Fruit fly (Drosophila melanogaster) whole organism, embryonic: Measurements from ENCODE around the gene CG15475.
A peak's percentile ranks its signal among the peaks of the same experiment; 100 is the strongest.

Experiments used
- Adf1 ChIP-seq: fragments of 200-800 bp; sonication (Bioruptor generic); IDR thresholded peaks from 2 replicates; pipeline ENCODE4 v1.3.6; 2022; ENCODE audit warnings: missing biosample characterization, missing genetic modification characterization
- Awh ChIP-seq: fragments of 200-800 bp; sonication (Bioruptor generic); IDR thresholded peaks from 2 replicates; pipeline ENCODE4, ENCODE4 v1.3.6; 2022; ENCODE audit warnings: missing biosample characterization, missing genetic modification characterization
- CG10654 ChIP-seq: fragments of 200-800 bp; sonication (Bioruptor generic); optimal IDR thresholded peaks from 2 replicates; lab custom pipeline; 2016; ENCODE audit warnings: missing biosample characterization, missing genetic modification characterization
- CG10959 ChIP-seq: fragments of 200-800 bp; sonication (Bioruptor generic); IDR thresholded peaks from 2 replicates; pipeline ENCODE4 v1.3.6; 2022; ENCODE audit warnings: missing biosample characterization, missing genetic modification characterization
- CG11085 ChIP-seq: fragments of 200-800 bp; sonication (Bioruptor generic); IDR thresholded peaks from 2 replicates; pipeline ENCODE4 v1.3.6; 2022; ENCODE audit warnings: missing biosample characterization, missing genetic modification characterization
- CG11560 ChIP-seq: fragments of 200-800 bp; sonication (Bioruptor generic); IDR thresholded peaks from 3 replicates; pipeline ENCODE4 v1.3.6; 2022; ENCODE audit warnings: missing biosample characterization, missing genetic modification characterization
- CG14860 ChIP-seq: fragments of 200-800 bp; sonication (Bioruptor generic); IDR thresholded peaks from 3 replicates; pipeline ENCODE4 v1.3.6; 2022; ENCODE audit warnings: missing biosample characterization, missing genetic modification characterization; ENCODE audit not compliant: partially characterized antibody
- CG1529 ChIP-seq: fragments of 200-800 bp; sonication (Bioruptor generic); optimal IDR thresholded peaks from 3 replicates; lab custom pipeline; 2018; ENCODE audit warnings: missing biosample characterization, missing genetic modification characterization
- CG15479 ChIP-seq: fragments of 200-800 bp; sonication (Bioruptor generic); optimal IDR thresholded peaks from 3 replicates; lab custom pipeline; 2019; ENCODE audit warnings: missing biosample characterization, mild to moderate bottlenecking, missing genetic modification characterization, moderate library complexity
- CG17328 ChIP-seq: fragments of 200-800 bp; sonication (Bioruptor generic); IDR thresholded peaks from 2 replicates; pipeline ENCODE4 v1.3.6; 2022; ENCODE audit warnings: missing biosample characterization, missing genetic modification characterization
- CG17361 ChIP-seq: fragments of 200-800 bp; sonication (Bioruptor generic); IDR thresholded peaks from 3 replicates; pipeline ENCODE4 v1.3.6; 2022; ENCODE audit warnings: missing biosample characterization, missing genetic modification characterization
- CG18011 ChIP-seq: fragments of 200-800 bp; sonication (Bioruptor generic); optimal IDR thresholded peaks from 2 replicates; lab custom pipeline; 2017; ENCODE audit warnings: missing biosample characterization, missing genetic modification characterization, mild to moderate bottlenecking, moderate library complexity, missing genotype
- CG18599 ChIP-seq: fragments of 200-800 bp; sonication (Bioruptor generic); optimal IDR thresholded peaks from 3 replicates; lab custom pipeline; 2017; ENCODE audit warnings: missing biosample characterization, missing genetic modification characterization, mild to moderate bottlenecking, moderate library complexity, missing genetic modification reagents
- CG30431 ChIP-seq: fragments of 200-800 bp; sonication (Bioruptor generic); optimal IDR thresholded peaks from 2 replicates; lab custom pipeline; 2017; ENCODE audit warnings: missing biosample characterization, missing genetic modification characterization
- CG31388 ChIP-seq: fragments of 200-800 bp; sonication (Bioruptor generic); optimal IDR thresholded peaks from 2 replicates; lab custom pipeline; 2016; ENCODE audit warnings: missing biosample characterization, missing genetic modification characterization
- CG3726 ChIP-seq: fragments of 200-800 bp; sonication (Bioruptor generic); IDR thresholded peaks from 3 replicates; pipeline ENCODE4, ENCODE4 v1.3.6; 2022; ENCODE audit warnings: missing biosample characterization, missing genetic modification characterization
- CG42726 ChIP-seq: fragments of 200-800 bp; sonication (Bioruptor generic); IDR thresholded peaks from 2 replicates; pipeline ENCODE4 v1.3.6; 2022; ENCODE audit warnings: missing biosample characterization, missing genetic modification characterization; ENCODE audit not compliant: partially characterized antibody
- CG43689 ChIP-seq: fragments of 200-800 bp; sonication (Bioruptor generic); IDR thresholded peaks from 2 replicates; pipeline ENCODE4 v1.3.6; 2022; ENCODE audit warnings: missing biosample characterization, missing genetic modification characterization
- CG7786 ChIP-seq: fragments of 200-800 bp; sonication (Bioruptor generic); optimal IDR thresholded peaks from 2 replicates; lab custom pipeline; 2016; ENCODE audit warnings: missing biosample characterization, missing genetic modification characterization
- CG9876 ChIP-seq: fragments of 200-800 bp; sonication (Bioruptor generic); optimal IDR thresholded peaks from 2 replicates; lab custom pipeline; 2016; ENCODE audit warnings: missing biosample characterization, missing genetic modification characterization
- CkIIα-i1 ChIP-seq: fragments of 200-800 bp; sonication (Bioruptor generic); IDR thresholded peaks from 2 replicates; pipeline ENCODE4 v1.3.6; 2022; ENCODE audit warnings: missing biosample characterization, missing genetic modification characterization
- HLH4C ChIP-seq: fragments of 200-800 bp; sonication (Bioruptor generic); IDR thresholded peaks from 3 replicates; pipeline ENCODE4 v1.3.6; 2022; ENCODE audit warnings: missing biosample characterization, missing genetic modification characterization; ENCODE audit not compliant: partially characterized antibody
- Hand ChIP-seq: fragments of 200-800 bp; sonication (Bioruptor generic); optimal IDR thresholded peaks from 2 replicates; lab custom pipeline; 2017; ENCODE audit warnings: mild to moderate bottlenecking, missing biosample characterization, missing genetic modification reagents, missing genetic modification characterization
- Hr3 ChIP-seq: fragments of 200-800 bp; sonication (Bioruptor generic); optimal IDR thresholded peaks from 3 replicates; lab custom pipeline; 2016; ENCODE audit warnings: missing biosample characterization, missing genetic modification characterization
- Hr39 ChIP-seq: fragments of >200 bp; optimal IDR thresholded peaks from 2 replicates; lab custom pipeline; 2017
- NFAT ChIP-seq: fragments of 200-800 bp; sonication (Bioruptor generic); IDR thresholded peaks from 2 replicates; pipeline ENCODE4 v1.3.6; 2022; ENCODE audit warnings: missing biosample characterization, missing genetic modification characterization
- Sry-δ ChIP-seq: fragments of 200-800 bp; sonication (Bioruptor generic); optimal IDR thresholded peaks from 2 replicates; lab custom pipeline; 2016; ENCODE audit warnings: missing biosample characterization, missing genetic modification characterization
- aop ChIP-seq: fragments of 200-800 bp; sonication (Bioruptor generic); IDR thresholded peaks from 2 replicates; pipeline ENCODE4 v1.3.6; 2022; ENCODE audit warnings: missing biosample characterization, missing genetic modification characterization
- bab2 ChIP-seq: fragments of 200-800 bp; sonication (Bioruptor generic); optimal IDR thresholded peaks from 2 replicates; lab custom pipeline; 2016; ENCODE audit warnings: missing biosample characterization, missing genetic modification characterization
- bbx ChIP-seq: fragments of 200-800 bp; sonication (Bioruptor generic); IDR thresholded peaks from 2 replicates; pipeline ENCODE4 v1.3.6; 2022; ENCODE audit warnings: missing biosample characterization, missing genetic modification characterization; ENCODE audit not compliant: partially characterized antibody
- cato ChIP-seq: fragments of 200-800 bp; sonication (Bioruptor generic); optimal IDR thresholded peaks from 2 replicates; lab custom pipeline; 2016; ENCODE audit warnings: missing biosample characterization, missing genetic modification characterization, borderline replicate concordance
- ci ChIP-seq: fragments of 200-800 bp; sonication (Bioruptor generic); IDR thresholded peaks from 3 replicates; pipeline ENCODE4 v1.3.6; 2022; ENCODE audit warnings: missing biosample characterization, missing genetic modification characterization
- crc ChIP-seq: fragments of 200-800 bp; sonication (Bioruptor generic); optimal IDR thresholded peaks from 2 replicates; lab custom pipeline; 2016; ENCODE audit warnings: missing biosample characterization, missing genetic modification characterization
- crol ChIP-seq: fragments of 200-800 bp; sonication (Bioruptor generic); IDR thresholded peaks from 2 replicates; pipeline ENCODE4 v1.3.6; 2022; ENCODE audit warnings: missing biosample characterization, missing genetic modification characterization
- eve ChIP-seq, 2 experiments: fragments of >200 bp; optimal IDR thresholded peaks; 2 replicates each; lab custom pipeline; 2017; ENCODE audit warnings: missing biosample characterization in 2 of 2, missing genetic modification characterization in 2 of 2
- fru ChIP-seq: fragments of >200 bp; optimal IDR thresholded peaks from 2 replicates; lab custom pipeline; 2017
- klu ChIP-seq: fragments of 200-800 bp; sonication (Bioruptor generic); IDR thresholded peaks from 2 replicates; pipeline ENCODE4 v1.3.6; 2022; ENCODE audit warnings: missing biosample characterization, missing genetic modification characterization
- knrl ChIP-seq: fragments of 200-800 bp; sonication (Bioruptor generic); IDR thresholded peaks from 3 replicates; pipeline ENCODE4 v1.3.6; 2022; ENCODE audit warnings: missing biosample characterization, missing genetic modification characterization; ENCODE audit not compliant: partially characterized antibody
- lilli ChIP-seq: fragments of 200-800 bp; sonication (Bioruptor generic); optimal IDR thresholded peaks from 3 replicates; lab custom pipeline; 2016; ENCODE audit warnings: missing biosample characterization, missing genetic modification characterization
- lmd ChIP-seq: fragments of 200-800 bp; sonication (Bioruptor generic); IDR thresholded peaks from 2 replicates; pipeline ENCODE4 v1.3.6; 2022; ENCODE audit warnings: missing biosample characterization, missing genetic modification characterization
- mld ChIP-seq: fragments of 200-800 bp; sonication (Bioruptor generic); IDR thresholded peaks from 3 replicates; pipeline ENCODE4 v1.3.6; 2022; ENCODE audit warnings: missing biosample characterization, missing genetic modification characterization; ENCODE audit not compliant: partially characterized antibody
- nerfin-2 ChIP-seq: fragments of 200-800 bp; sonication (Bioruptor generic); IDR thresholded peaks from 2 replicates; pipeline ENCODE4 v1.3.6; 2022; ENCODE audit warnings: missing biosample characterization, missing genetic modification characterization; ENCODE audit not compliant: partially characterized antibody
- nom ChIP-seq: fragments of 200-800 bp; sonication (Bioruptor generic); optimal IDR thresholded peaks from 2 replicates; lab custom pipeline; 2017; ENCODE audit warnings: missing biosample characterization, missing genetic modification characterization, mild to moderate bottlenecking, moderate library complexity, missing genetic modification reagents
- pita ChIP-seq: fragments of 200-800 bp; sonication (Bioruptor generic); optimal IDR thresholded peaks from 2 replicates; lab custom pipeline; 2017; ENCODE audit warnings: missing biosample characterization, mild to moderate bottlenecking, missing genetic modification characterization
- ro ChIP-seq: fragments of 200-800 bp; sonication (Bioruptor generic); IDR thresholded peaks from 2 replicates; pipeline ENCODE4 v1.3.6; 2022; ENCODE audit warnings: missing biosample characterization, missing genetic modification characterization
- sd ChIP-seq: fragments of 200-800 bp; sonication (Bioruptor generic); optimal IDR thresholded peaks from 3 replicates; lab custom pipeline; 2018; ENCODE audit warnings: missing biosample characterization, mild to moderate bottlenecking, missing genetic modification characterization, moderate library complexity
- shn ChIP-seq: fragments of 200-800 bp; sonication (Bioruptor generic); optimal IDR thresholded peaks from 3 replicates; lab custom pipeline; 2016; ENCODE audit warnings: missing biosample characterization, missing genetic modification characterization
- ssp ChIP-seq: fragments of 200-800 bp; sonication (Bioruptor generic); IDR thresholded peaks from 2 replicates; pipeline ENCODE4 v1.3.6; 2022; ENCODE audit warnings: missing biosample characterization, missing genetic modification characterization
- trem ChIP-seq: fragments of 200-800 bp; optimal IDR thresholded peaks from 3 replicates; lab custom pipeline; 2019; ENCODE audit warnings: missing biosample characterization, mild to moderate bottlenecking, missing genetic modification characterization, moderate library complexity
- twi ChIP-seq: fragments of 200-800 bp; optimal IDR thresholded peaks from 2 replicates; lab custom pipeline; 2019; ENCODE audit warnings: missing biosample characterization, mild to moderate bottlenecking, missing genetic modification characterization, moderate library complexity
- unc-4 ChIP-seq: fragments of 200-800 bp; sonication (Bioruptor generic); IDR thresholded peaks from 2 replicates; pipeline ENCODE4 v1.3.6; 2022; ENCODE audit warnings: missing biosample characterization, missing genetic modification characterization; ENCODE audit not compliant: partially characterized antibody

The CG15475 gene

dm6 chr2L:20656110-20656509 lies 41.8 kb downstream of the CG15475 start, which contains the start of the genes brun and CG2614 (continued):
- TF ChIP-seq CG3726 (GFP tag; lab: Robert Waterston, UW), result peak; percentile 61; the same call in 1 of the 3 replicates
- 0 out of 2 replicates have a peak, but pooled peaks have one; percentile 40 for TF ChIP-seq CG11085 (GFP tag; lab: Robert Waterston, UW)
- peak; percentile 74; the same call in 2 of the 3 replicates for TF ChIP-seq ci (GFP tag; lab: Robert Waterston, UW)
- TF ChIP-seq klu (GFP tag; lab: Robert Waterston, UW), result peak; percentile 57; the same call in 1 of the 2 replicates
- TF ChIP-seq unc-4, result peak; percentile 91
- TF ChIP-seq trem (tag; lab: Kevin White, UChicago), result peak; percentile 80
- TF ChIP-seq CG17328 (GFP tag; lab: Robert Waterston, UW), result peak; percentile 79
- peak; percentile 77 for TF ChIP-seq HLH4C (GFP tag; lab: Robert Waterston, UW)
- TF ChIP-seq CG30431 (GFP tag; lab: Kevin White, UChicago), result no peak
- TF ChIP-seq NFAT, result 0 out of 2 replicates have a peak, but pooled peaks have one; percentile 26
- TF ChIP-seq CG14860, result peak; percentile 81; the same call in 2 of the 3 replicates
- peak; percentile 59 for TF ChIP-seq lmd (GFP tag; lab: Robert Waterston, UW)
- TF ChIP-seq CG31388 (GFP tag; lab: Kevin White, UChicago), result peak; percentile 9
- peak; percentile 3 for TF ChIP-seq crc (GFP tag; lab: Kevin White, UChicago)
- peak; percentile 70; the same call in 1 of the 2 replicates for TF ChIP-seq bbx (GFP tag; lab: Robert Waterston, UW)
- peak; percentile 39 for TF ChIP-seq cato (GFP tag; lab: Kevin White, UChicago)
- peak; percentile 65 for TF ChIP-seq CG7786
- no peak for TF ChIP-seq nom (GFP tag; lab: Kevin White, UChicago)
- TF ChIP-seq Sry-δ, result peak; percentile 92
- no peak for TF ChIP-seq CG43689 (GFP tag; lab: Robert Waterston, UW)
- TF ChIP-seq Hand (GFP tag; lab: Kevin White, UChicago), result no peak
- no peak for TF ChIP-seq sd
- peak; percentile 41; the same call in 1 of the 2 replicates for TF ChIP-seq ro
- peak; percentile 75 for TF ChIP-seq bab2 (GFP tag; lab: Kevin White, UChicago)
- no peak for TF ChIP-seq eve (GFP tag; optimal IDR thresholded peaks at IDR 0.05; lab: Kevin White, UChicago)
- TF ChIP-seq CG42726 (GFP tag; lab: Robert Waterston, UW), result no peak
- no peak for TF ChIP-seq pita (GFP tag; lab: Kevin White, UChicago)
- no peak; the same call in 2 of the 3 replicates for TF ChIP-seq CG17361 (GFP tag; lab: Robert Waterston, UW)
- TF ChIP-seq crol (GFP tag; lab: Robert Waterston, UW), result peak; percentile 49
- TF ChIP-seq fru (lab: Kevin White, UChicago), result no peak
- TF ChIP-seq knrl (GFP tag; lab: Robert Waterston, UW), result peak; percentile 94
- no peak for TF ChIP-seq CG18599 (GFP tag; lab: Kevin White, UChicago)
- TF ChIP-seq CG11560 (tag; lab: Robert Waterston, UW), result peak; percentile 66
- TF ChIP-seq mld (GFP tag; lab: Robert Waterston, UW), result no peak
- peak; percentile 69 for TF ChIP-seq nerfin-2
- TF ChIP-seq lilli (GFP tag; lab: Kevin White, UChicago), result peak; percentile 86
- 0 out of 2 replicates have a peak, but pooled peaks have one; percentile 14 for TF ChIP-seq Adf1
- TF ChIP-seq Hr3 (GFP tag; lab: Kevin White, UChicago), result peak; percentile 70
- no peak for TF ChIP-seq aop (GFP tag; lab: Robert Waterston, UW)
- TF ChIP-seq CG10654 (GFP tag; lab: Kevin White, UChicago), result peak; percentile 53
- no peak for TF ChIP-seq twi (tag; lab: Kevin White, UChicago)
- no peak for TF ChIP-seq Awh (GFP tag; lab: Robert Waterston, UW)
- peak; percentile 59 for TF ChIP-seq shn (GFP tag; lab: Kevin White, UChicago)
- TF ChIP-seq CG15479 (GFP tag; lab: Kevin White, UChicago), result no peak
- no peak for TF ChIP-seq CG1529 (GFP tag; lab: Kevin White, UChicago)
- TF ChIP-seq CG9876, result peak; percentile 62
- TF ChIP-seq Hr39 (lab: Kevin White, UChicago), result no peak
- no peak for TF ChIP-seq CkIIα-i1
- 0 out of 2 replicates have a peak, but pooled peaks have one; percentile 20 for TF ChIP-seq CG10959
- peak; percentile 72 for TF ChIP-seq ssp (GFP tag; lab: Robert Waterston, UW)
- TF ChIP-seq CG18011 (GFP tag; lab: Kevin White, UChicago), result peak; percentile 12
